Fruit fly (Drosophila melanogaster) Kc167 (cell line): Measurements from ENCODE around the gene CG15406.

ENCODE experiments used
- Myc ChIP-seq: fragments of >200 bp; optimal IDR thresholded peaks from 2 replicates; lab custom pipeline; 2017; ENCODE audit warnings: missing external identifiers
- Sin3A ChIP-seq: fragments of >200 bp; optimal IDR thresholded peaks from 2 replicates; lab custom pipeline; 2018; ENCODE audit warnings: missing external identifiers
- h ChIP-seq: fragments of >200 bp; optimal IDR thresholded peaks from 3 replicates; lab custom pipeline; 2018; ENCODE audit warnings: missing external identifiers
- insv ChIP-seq: fragments of >200 bp; optimal IDR thresholded peaks from 3 replicates; lab custom pipeline; 2018; ENCODE audit warnings: missing external identifiers
- psq ChIP-seq: fragments of >200 bp; optimal IDR thresholded peaks from 2 replicates; lab custom pipeline; 2017; ENCODE audit warnings: missing external identifiers
- ttk ChIP-seq: sonication (Bioruptor generic); optimal IDR thresholded peaks from 2 replicates; lab custom pipeline; 2017; ENCODE audit warnings: missing external identifiers

CG15406 gene

DNA sequence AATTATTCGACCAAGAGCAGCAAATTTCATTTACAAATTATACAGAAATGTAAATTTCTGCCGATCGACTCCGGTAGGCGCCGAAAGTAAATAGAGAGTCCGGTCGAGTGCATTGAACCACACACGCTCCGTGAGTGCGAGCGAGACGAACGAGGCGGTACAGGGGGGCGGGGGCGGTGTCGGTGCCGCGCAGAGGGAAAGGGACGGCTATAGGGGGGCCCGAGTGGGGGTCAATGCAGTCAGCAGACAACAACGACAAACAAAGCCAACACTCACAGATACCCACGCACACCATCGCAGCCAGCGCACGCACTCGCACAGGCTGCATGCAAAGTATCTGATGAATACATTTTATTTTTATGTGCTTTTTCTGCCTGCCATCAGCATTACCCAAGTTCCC is 30.4 kb downstream of the CG15406 start:
- TF ChIP-seq insv (lab: Kevin White, UChicago) (no peak), Sin3A (lab: Kevin White, UChicago) (no peak), h (no peak), psq (lab: Kevin White, UChicago) (no peak), Myc (no peak), ttk (lab: Kevin White, UChicago) (no peak)

- TF ChIP-seq insv (lab: Kevin White, UChicago) (no peak), Sin3A (lab: Kevin White, UChicago) (no peak), psq (lab: Kevin White, UChicago) (no peak), Myc (no peak), h (no peak), ttk (lab: Kevin White, UChicago) (no peak)
These were observed 32.4 kb downstream of the CG15406 start for dm6 chr2L:3341231-3341935.

- TF ChIP-seq psq (lab: Kevin White, UChicago) (no peak), h (no peak), Sin3A (lab: Kevin White, UChicago) (no peak), Myc (no peak), ttk (lab: Kevin White, UChicago) (no peak), insv (lab: Kevin White, UChicago) (no peak)
These were observed 33.3 kb downstream of the CG15406 start for dm6 chr2L:3342369-3342768.

dm6 chr2L:3345763-3346482 is 36.9 kb downstream of the CG15406 start:
- no peak for TF ChIP-seq ttk (lab: Kevin White, UChicago)
- TF ChIP-seq Sin3A (lab: Kevin White, UChicago), result no peak
- TF ChIP-seq Myc, result no peak
- TF ChIP-seq psq (lab: Kevin White, UChicago), result no peak

DNA sequence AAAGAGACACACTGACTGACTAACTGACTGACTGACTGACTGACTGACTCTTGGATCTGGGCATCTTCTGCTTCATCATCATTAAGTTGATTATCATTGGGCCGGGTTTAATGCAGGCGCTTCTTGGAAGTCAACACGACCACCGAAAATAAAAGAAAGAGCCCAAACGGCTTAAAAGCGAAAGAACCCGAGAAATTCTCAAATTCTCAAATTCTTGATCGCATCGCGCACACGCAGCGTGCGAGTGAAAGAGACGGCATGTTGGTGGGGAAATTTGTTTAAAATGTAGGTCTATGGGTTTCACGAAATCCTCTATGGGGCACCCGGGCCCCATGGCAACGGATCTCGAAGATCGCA is 37.4 kb downstream of the CG15406 start:
- TF ChIP-seq Sin3A (lab: Kevin White, UChicago) (no peak), ttk (lab: Kevin White, UChicago) (no peak), psq (lab: Kevin White, UChicago) (no peak), h (no peak), Myc (no peak), insv (lab: Kevin White, UChicago) (no peak)

- TF ChIP-seq Myc (no peak), h (no peak), insv (lab: Kevin White, UChicago) (no peak), psq (lab: Kevin White, UChicago) (no peak), Sin3A (lab: Kevin White, UChicago) (no peak), ttk (lab: Kevin White, UChicago) (no peak)
These were observed 39.2 kb downstream of the CG15406 start for dm6 chr2L:3348146-3348747.

DNA sequence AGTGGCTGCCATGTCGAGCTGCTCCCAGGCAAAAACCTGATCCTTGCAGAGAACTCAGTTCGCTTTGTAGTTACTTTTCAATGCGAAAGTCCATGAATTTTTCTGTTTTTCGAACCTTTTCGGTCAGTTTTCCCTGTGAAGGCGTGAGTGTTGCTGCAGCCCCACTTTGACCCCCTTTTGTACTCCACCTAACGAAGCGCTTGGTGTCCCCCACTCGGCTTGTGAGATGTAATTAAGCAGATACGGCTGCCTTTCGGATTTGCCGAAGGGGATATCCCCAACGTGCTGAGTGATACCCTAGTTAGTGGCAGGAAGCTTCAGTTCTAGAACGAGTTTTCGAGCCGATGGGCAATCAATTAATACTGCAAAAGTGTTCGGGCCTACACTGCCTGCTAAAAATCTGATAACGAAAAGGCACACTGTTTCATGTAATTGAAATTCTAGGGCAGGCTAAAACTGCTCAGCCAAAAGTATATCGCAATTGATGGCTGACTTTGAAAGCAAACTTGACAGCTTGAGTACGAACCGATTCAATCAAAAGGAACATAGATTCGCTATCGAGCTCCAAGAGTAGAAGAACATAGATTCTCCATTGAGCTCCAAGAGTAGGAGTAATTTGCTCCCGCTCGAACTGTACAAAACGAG is 42.7 kb downstream of the CG15406 start:
- no peak for TF ChIP-seq ttk (lab: Kevin White, UChicago)
- no peak for TF ChIP-seq Myc
- TF ChIP-seq h, result no peak
- no peak for TF ChIP-seq Sin3A (lab: Kevin White, UChicago)
- no peak for TF ChIP-seq psq (lab: Kevin White, UChicago)
- TF ChIP-seq insv (lab: Kevin White, UChicago), result no peak

DNA sequence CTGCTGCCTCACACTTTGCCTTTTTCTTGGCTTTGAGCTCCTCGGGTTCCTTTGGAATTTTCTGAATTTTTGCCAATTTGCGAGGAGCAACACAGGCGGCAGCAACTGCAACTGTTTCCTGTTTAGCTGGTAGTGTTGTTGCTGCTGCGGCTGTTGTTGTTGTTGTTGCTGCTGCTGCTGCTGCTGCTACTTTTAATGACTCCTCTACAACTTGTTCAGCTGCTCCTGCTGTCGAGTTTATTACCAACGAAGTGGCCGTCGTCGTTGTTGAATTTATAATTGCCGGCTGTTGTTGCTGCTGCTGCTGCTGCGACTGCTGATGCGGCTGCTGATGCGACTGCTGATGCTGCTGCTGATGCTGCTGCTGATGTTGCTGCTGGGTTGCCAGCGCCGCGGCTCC is 43.9 kb downstream of the CG15406 start:
- TF ChIP-seq h (no peak), psq (lab: Kevin White, UChicago) (no peak), insv (lab: Kevin White, UChicago) (no peak), Sin3A (lab: Kevin White, UChicago) (no peak), ttk (lab: Kevin White, UChicago) (no peak), Myc (no peak)

DNA sequence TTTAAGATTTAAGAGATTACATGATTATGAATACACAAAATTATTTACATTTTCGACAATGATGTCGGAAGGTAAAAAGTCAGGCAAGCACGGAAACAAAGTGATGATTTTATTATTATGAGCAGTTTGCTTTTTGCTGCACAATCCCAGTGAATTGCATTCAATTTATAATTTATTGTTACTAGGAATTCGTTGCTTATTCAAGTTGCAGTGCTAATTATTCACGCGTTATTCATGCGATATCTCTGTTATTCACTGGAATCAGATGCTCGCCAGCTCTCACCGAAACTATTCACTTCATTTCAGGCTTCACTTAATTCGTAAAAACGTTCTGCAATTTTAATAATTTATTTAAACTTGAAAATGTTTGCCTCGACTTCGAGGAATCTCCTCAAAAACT is 44.8 kb downstream of the CG15406 start:
- TF ChIP-seq Sin3A (lab: Kevin White, UChicago) (no peak), insv (lab: Kevin White, UChicago) (no peak), h (no peak), Myc (no peak), ttk (lab: Kevin White, UChicago) (no peak), psq (lab: Kevin White, UChicago) (no peak)

dm6 chr2L:3354642-3355380 is 45.8 kb downstream of the CG15406 start, which contains the start of gene E23:
TSS of gene E23 (minus strand) at chr2L:3354829.
- TF ChIP-seq psq (lab: Kevin White, UChicago) (no peak), Sin3A (lab: Kevin White, UChicago) (no peak), insv (lab: Kevin White, UChicago) (no peak), Myc (no peak), h (no peak), ttk (lab: Kevin White, UChicago) (no peak)

DNA sequence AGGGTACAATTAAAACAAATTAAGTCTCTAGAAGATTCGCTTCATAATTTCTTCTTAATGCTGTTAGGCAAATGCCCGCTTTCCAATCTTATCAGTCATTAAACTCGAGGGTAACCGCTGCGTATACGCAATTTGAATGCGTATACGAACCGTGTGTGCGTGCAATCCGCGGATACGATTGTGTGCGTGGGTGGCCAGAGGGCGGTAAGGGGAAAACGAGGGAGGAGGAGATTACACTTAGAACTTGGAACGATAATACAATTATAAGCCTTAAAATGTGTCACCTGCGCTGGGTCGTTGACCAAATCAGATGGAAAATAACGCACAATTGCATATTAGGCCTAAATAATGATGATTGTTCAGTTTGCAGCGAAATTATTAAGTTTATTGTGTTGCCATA is 46.8 kb downstream of the CG15406 start:
- TF ChIP-seq psq (lab: Kevin White, UChicago) (no peak), ttk (lab: Kevin White, UChicago) (no peak), h (no peak), Sin3A (lab: Kevin White, UChicago) (no peak), insv (lab: Kevin White, UChicago) (no peak), Myc (no peak)
